Worm (Caenorhabditis elegans): ENCODE results near the gene T25B9.1.

The T25B9.1 gene

ce11 chrIV:10786731-10787130 lies 36.8 kb upstream of the T25B9.1 start, which contains the start of gene srd-7:
Gene srd-7, minus strand, starts transcription at chrIV:10786831.
- TF ChIP-seq sox-2 (GFP tag; IDR thresholded peaks at IDR 0.05) (no peak), pha-4 (tag; optimal IDR thresholded peaks at IDR 0.05) (no peak), lim-6 (tag; optimal IDR thresholded peaks at IDR 0.05) (no peak), dve-1 (tag; optimal IDR thresholded peaks at IDR 0.05) (no peak), hlh-13 (GFP tag; optimal IDR thresholded peaks at IDR 0.05) (no peak), hlh-8 (tag; optimal IDR thresholded peaks at IDR 0.05) (no peak)

- TF ChIP-seq ceh-19 (GFP tag; optimal IDR thresholded peaks at IDR 0.05) (no peak), elt-2 (tag; optimal IDR thresholded peaks at IDR 0.05) (peak; percentile 84), ceh-18 (tag; optimal IDR thresholded peaks at IDR 0.05) (no peak), unc-55 (GFP tag; optimal IDR thresholded peaks at IDR 0.05) (no peak), nhr-11 (tag; optimal IDR thresholded peaks at IDR 0.05) (no peak)
Observed at ce11 chrIV:10784085-10784484, 34.1 kb upstream of the T25B9.1 start.

- TF ChIP-seq T23F11.4 (GFP tag; optimal IDR thresholded peaks at IDR 0.05), result no peak
- TF ChIP-seq ref-2 (tag; optimal IDR thresholded peaks at IDR 0.05), result no peak
- TF ChIP-seq eyg-1 (tag; optimal IDR thresholded peaks at IDR 0.05), result no peak
- no peak for TF ChIP-seq F13H6.1 (tag; optimal IDR thresholded peaks at IDR 0.05)
- TF ChIP-seq ceh-19 (GFP tag; optimal IDR thresholded peaks at IDR 0.05), result no peak
- no peak for TF ChIP-seq hlh-30 (tag; optimal IDR thresholded peaks at IDR 0.05; ENCODE audit: insufficient read depth)
- TF ChIP-seq fkh-10 (GFP tag; optimal IDR thresholded peaks at IDR 0.05), result no peak
- TF ChIP-seq dmd-4 (tag; optimal IDR thresholded peaks at IDR 0.05; ENCODE audit: borderline replicate concordance), result no peak
- TF ChIP-seq pros-1 (tag; optimal IDR thresholded peaks at IDR 0.05), result no peak
- TF ChIP-seq sox-4 (tag; optimal IDR thresholded peaks at IDR 0.05), result no peak
- TF ChIP-seq ceh-31 (tag; optimal IDR thresholded peaks at IDR 0.05), result no peak
- TF ChIP-seq fax-1 (tag; optimal IDR thresholded peaks at IDR 0.05), result no peak
- TF ChIP-seq ceh-48 (tag; optimal IDR thresholded peaks at IDR 0.05), result no peak
- TF ChIP-seq Y22D7AL.16 (tag; optimal IDR thresholded peaks at IDR 0.05), result no peak
- TF ChIP-seq syd-9 (tag; optimal IDR thresholded peaks at IDR 0.05), result no peak
- no peak for TF ChIP-seq ceh-6 (GFP tag; optimal IDR thresholded peaks at IDR 0.05)
- no peak for TF ChIP-seq odd-2 (tag; optimal IDR thresholded peaks at IDR 0.05)
- TF ChIP-seq elt-4 (tag; optimal IDR thresholded peaks at IDR 0.05), result no peak
- no peak for TF ChIP-seq K02D7.2 (tag; optimal IDR thresholded peaks at IDR 0.05)
- no peak for TF ChIP-seq npax-4 (tag; optimal IDR thresholded peaks at IDR 0.05)
Observed at ce11 chrIV:10782014-10782413, 32.1 kb upstream of the T25B9.1 start.

ce11 chrIV:10781346-10781745 lies 31.4 kb upstream of the T25B9.1 start:
- no peak for TF ChIP-seq dmd-4 (tag; optimal IDR thresholded peaks at IDR 0.05; ENCODE audit: borderline replicate concordance)
- TF ChIP-seq ets-4 (tag; optimal IDR thresholded peaks at IDR 0.05), result no peak
- no peak for TF ChIP-seq ceh-48 (tag; optimal IDR thresholded peaks at IDR 0.05)
- TF ChIP-seq hlh-8 (tag; optimal IDR thresholded peaks at IDR 0.05), result no peak
- TF ChIP-seq C38D4.7 (GFP tag; optimal IDR thresholded peaks at IDR 0.05), result no peak
- TF ChIP-seq tbx-7 (tag; optimal IDR thresholded peaks at IDR 0.05), result no peak
- no peak for TF ChIP-seq tbx-2 (tag; optimal IDR thresholded peaks at IDR 0.05)

ce11 chrIV:10780583-10780982 lies 30.6 kb upstream of the T25B9.1 start, which contains the start of gene swt-3:
Gene swt-3, minus strand, starts transcription at chrIV:10780683.
- TF ChIP-seq ttx-3 (tag; optimal IDR thresholded peaks at IDR 0.05) (no peak), npax-4 (tag; optimal IDR thresholded peaks at IDR 0.05) (no peak), ceh-18 (tag; optimal IDR thresholded peaks at IDR 0.05) (no peak), unc-42 (tag; optimal IDR thresholded peaks at IDR 0.05) (no peak), ama-1 (optimal IDR thresholded peaks at IDR 0.05) (no peak)
